Worm (Caenorhabditis elegans): ENCODE results near the gene str-33.

ce11 chrV:2716933-2717332, 11.4 kb upstream of the str-33 start:
- TF ChIP-seq fax-1 (tag; optimal IDR thresholded peaks at IDR 0.05) (no peak), ets-4 (tag; optimal IDR thresholded peaks at IDR 0.05) (no peak), pha-4 (tag; optimal IDR thresholded peaks at IDR 0.05) (no peak), eyg-1 (tag; optimal IDR thresholded peaks at IDR 0.05) (no peak), ceh-6 (GFP tag; optimal IDR thresholded peaks at IDR 0.05) (no peak), gmeb-2 (tag; optimal IDR thresholded peaks at IDR 0.05) (no peak), elt-4 (tag; optimal IDR thresholded peaks at IDR 0.05) (no peak), unc-86 (tag; optimal IDR thresholded peaks at IDR 0.05) (no peak), ceh-2 (tag; optimal IDR thresholded peaks at IDR 0.05) (no peak), ceh-22 (tag; optimal IDR thresholded peaks at IDR 0.05) (no peak), ceh-19 (GFP tag; optimal IDR thresholded peaks at IDR 0.05) (no peak), dmd-4 (tag; optimal IDR thresholded peaks at IDR 0.05; ENCODE audit: borderline replicate concordance) (no peak), pqm-1 (tag; optimal IDR thresholded peaks at IDR 0.05) (no peak), ama-1 (optimal IDR thresholded peaks at IDR 0.05) (no peak)

All from whole organism, late embryonic.